Fruit fly (Drosophila melanogaster) whole organism, embryonic: Measurements from ENCODE around the gene UGP.

Source experiments
- ATbp ChIP-seq: fragments of 200-800 bp; sonication (Bioruptor generic); optimal IDR thresholded peaks from 2 replicates; lab custom pipeline; 2017; ENCODE audit warnings: missing biosample characterization, mild to moderate bottlenecking, missing genetic modification characterization, missing genetic modification reagents
- Aef1 ChIP-seq: fragments of 200-800 bp; sonication (Bioruptor generic); IDR thresholded peaks from 3 replicates; pipeline ENCODE4 v1.3.6; 2022; ENCODE audit warnings: missing biosample characterization, missing genetic modification characterization
- Bgb ChIP-seq: fragments of 200-800 bp; sonication (Bioruptor generic); IDR thresholded peaks from 2 replicates; pipeline ENCODE4 v1.3.6; 2022; ENCODE audit warnings: missing biosample characterization, missing genetic modification characterization; ENCODE audit not compliant: partially characterized antibody
- Blimp-1 ChIP-seq: fragments of 200-800 bp; sonication (Bioruptor generic); optimal IDR thresholded peaks from 3 replicates; lab custom pipeline; 2018; ENCODE audit warnings: missing biosample characterization, missing genetic modification characterization, mild to moderate bottlenecking, moderate library complexity, missing genetic modification reagents
- C15 ChIP-seq: fragments of 200-800 bp; sonication (Bioruptor generic); IDR thresholded peaks from 3 replicates; pipeline ENCODE4 v1.3.6; 2022; ENCODE audit warnings: missing biosample characterization, missing genetic modification characterization
- CG10543 ChIP-seq: fragments of 200-800 bp; sonication (Bioruptor generic); optimal IDR thresholded peaks from 3 replicates; lab custom pipeline; 2017; ENCODE audit warnings: missing biosample characterization, mild to moderate bottlenecking, missing genetic modification characterization, moderate library complexity
- CG11456 ChIP-seq: fragments of 200-800 bp; sonication (Bioruptor generic); IDR thresholded peaks from 3 replicates; pipeline ENCODE4 v1.3.6; 2022; ENCODE audit warnings: missing biosample characterization, missing genetic modification characterization
- CG12071 ChIP-seq: fragments of 200-800 bp; sonication (Bioruptor generic); optimal IDR thresholded peaks from 3 replicates; lab custom pipeline; 2018; ENCODE audit warnings: missing biosample characterization, mild to moderate bottlenecking, missing genetic modification characterization
- CG12769 ChIP-seq: fragments of 200-800 bp; sonication (Bioruptor generic); optimal IDR thresholded peaks from 2 replicates; lab custom pipeline; 2019; ENCODE audit warnings: missing biosample characterization, mild to moderate bottlenecking, missing genetic modification characterization, moderate library complexity
- CG15601 ChIP-seq: fragments of 200-800 bp; sonication (Bioruptor generic); optimal IDR thresholded peaks from 3 replicates; lab custom pipeline; 2019; ENCODE audit warnings: missing biosample characterization, mild to moderate bottlenecking, missing genetic modification characterization, moderate library complexity
- CG17802 ChIP-seq: fragments of 200-800 bp; sonication (Bioruptor generic); optimal IDR thresholded peaks from 2 replicates; lab custom pipeline; 2018; ENCODE audit warnings: missing biosample characterization, mild to moderate bottlenecking, missing genetic modification characterization, moderate library complexity
- CG1792 ChIP-seq: fragments of 200-800 bp; sonication (Bioruptor generic); optimal IDR thresholded peaks from 2 replicates; lab custom pipeline; 2016; ENCODE audit warnings: missing biosample characterization, missing genetic modification characterization
- CG18599 ChIP-seq: fragments of 200-800 bp; sonication (Bioruptor generic); optimal IDR thresholded peaks from 3 replicates; lab custom pipeline; 2017; ENCODE audit warnings: missing biosample characterization, missing genetic modification characterization, mild to moderate bottlenecking, moderate library complexity, missing genetic modification reagents
- CG2875 ChIP-seq: fragments of 200-800 bp; sonication (Bioruptor generic); optimal IDR thresholded peaks from 2 replicates; lab custom pipeline; 2017; ENCODE audit warnings: missing biosample characterization, mild to moderate bottlenecking, missing genetic modification characterization, missing genetic modification reagents
- CG31365 ChIP-seq: fragments of 200-800 bp; sonication (Bioruptor generic); optimal IDR thresholded peaks from 2 replicates; lab custom pipeline; 2018; ENCODE audit warnings: missing biosample characterization, mild to moderate bottlenecking, missing genetic modification characterization
- CG32532 ChIP-seq: fragments of 200-800 bp; sonication (Bioruptor generic); IDR thresholded peaks from 2 replicates; pipeline ENCODE4 v1.3.6; 2022; ENCODE audit warnings: missing biosample characterization, missing genetic modification characterization
- CG34376 ChIP-seq: fragments of 200-800 bp; sonication (Bioruptor generic); optimal IDR thresholded peaks from 2 replicates; lab custom pipeline; 2018; ENCODE audit warnings: missing biosample characterization, mild to moderate bottlenecking, missing genetic modification characterization
- CG4707 ChIP-seq: fragments of 200-800 bp; sonication (Bioruptor generic); optimal IDR thresholded peaks from 2 replicates; lab custom pipeline; 2018; ENCODE audit warnings: missing biosample characterization, mild to moderate bottlenecking, missing genetic modification characterization, moderate library complexity
- CG6254 ChIP-seq: fragments of 200-800 bp; sonication (Bioruptor generic); optimal IDR thresholded peaks from 3 replicates; lab custom pipeline; 2017; ENCODE audit warnings: mild to moderate bottlenecking, missing biosample characterization, missing genetic modification reagents, missing genetic modification characterization
- CG6765 ChIP-seq: fragments of 200-800 bp; sonication (Bioruptor generic); optimal IDR thresholded peaks from 3 replicates; lab custom pipeline; 2017; ENCODE audit warnings: missing biosample characterization, mild to moderate bottlenecking, missing genetic modification characterization
- CG7271 ChIP-seq: fragments of 200-800 bp; sonication (Bioruptor generic); optimal IDR thresholded peaks from 2 replicates; lab custom pipeline; 2018; ENCODE audit warnings: missing biosample characterization, mild to moderate bottlenecking, missing genetic modification characterization, moderate library complexity
- CG7928 ChIP-seq: fragments of 200-800 bp; sonication (Bioruptor generic); optimal IDR thresholded peaks from 2 replicates; lab custom pipeline; 2017; ENCODE audit warnings: missing biosample characterization, mild to moderate bottlenecking, missing genetic modification characterization
- CG8944 ChIP-seq: fragments of 200-800 bp; sonication (Bioruptor generic); optimal IDR thresholded peaks from 3 replicates; lab custom pipeline; 2016; ENCODE audit warnings: missing biosample characterization, missing genetic modification characterization
- CG9817 ChIP-seq: fragments of 200-800 bp; sonication (Bioruptor generic); optimal IDR thresholded peaks from 2 replicates; lab custom pipeline; 2018; ENCODE audit warnings: missing biosample characterization, mild to moderate bottlenecking, missing genetic modification characterization, moderate library complexity
- CrebB ChIP-seq: fragments of 200-800 bp; sonication (Bioruptor generic); optimal IDR thresholded peaks from 3 replicates; lab custom pipeline; 2018; ENCODE audit warnings: missing biosample characterization, mild to moderate bottlenecking, missing genetic modification characterization
- Deaf1 ChIP-seq: fragments of 200-800 bp; optimal IDR thresholded peaks from 3 replicates; lab custom pipeline; 2019; ENCODE audit warnings: missing biosample characterization, mild to moderate bottlenecking, missing genetic modification characterization, moderate library complexity
- Dek ChIP-seq: fragments of 200-800 bp; sonication (Bioruptor generic); optimal IDR thresholded peaks from 3 replicates; lab custom pipeline; 2019; ENCODE audit warnings: missing biosample characterization, mild to moderate bottlenecking, missing genetic modification characterization, moderate library complexity
- E2f2 ChIP-seq: fragments of 200-800 bp; sonication (Bioruptor generic); IDR thresholded peaks from 2 replicates; pipeline ENCODE4 v1.3.6; 2022; ENCODE audit warnings: missing biosample characterization, missing genetic modification characterization
- Jarid2 ChIP-seq: fragments of 200-800 bp; sonication (Bioruptor generic); optimal IDR thresholded peaks from 3 replicates; lab custom pipeline; 2017; ENCODE audit warnings: mild to moderate bottlenecking, missing biosample characterization, missing genetic modification reagents, missing genetic modification characterization
- Med ChIP-seq: fragments of 200-800 bp; sonication (Bioruptor generic); peaks from one replicate; lab custom pipeline; 2016; ENCODE audit warnings: missing biosample characterization, missing genetic modification characterization, mild to moderate bottlenecking, inconsistent platforms, moderate library complexity
- NfI ChIP-seq: fragments of 200-800 bp; sonication (Bioruptor generic); optimal IDR thresholded peaks from 3 replicates; lab custom pipeline; 2018; ENCODE audit warnings: missing biosample characterization, mild to moderate bottlenecking, missing genetic modification characterization, moderate library complexity
- Ravus ChIP-seq: fragments of 200-800 bp; sonication (Bioruptor generic); IDR thresholded peaks from 2 replicates; pipeline ENCODE4 v1.3.6; 2022; ENCODE audit warnings: missing biosample characterization, missing genetic modification characterization
- Rfx ChIP-seq: fragments of 200-800 bp; sonication (Bioruptor generic); IDR thresholded peaks from 2 replicates; pipeline ENCODE4 v1.3.6; 2022; ENCODE audit warnings: missing biosample characterization, missing genetic modification characterization
- abd-A ChIP-seq: fragments of 200-800 bp; sonication (Bioruptor generic); optimal IDR thresholded peaks from 3 replicates; lab custom pipeline; 2019; ENCODE audit warnings: missing biosample characterization, mild to moderate bottlenecking, missing genetic modification characterization, moderate library complexity
- ase ChIP-seq: fragments of 200-800 bp; sonication (Bioruptor generic); IDR thresholded peaks from 3 replicates; pipeline ENCODE4 v1.3.6; 2022; ENCODE audit warnings: missing biosample characterization, missing genetic modification characterization
- crol ChIP-seq: fragments of 200-800 bp; sonication (Bioruptor generic); IDR thresholded peaks from 2 replicates; pipeline ENCODE4 v1.3.6; 2022; ENCODE audit warnings: missing biosample characterization, missing genetic modification characterization
- dan ChIP-seq: fragments of 200-800 bp; sonication (Bioruptor generic); IDR thresholded peaks from 2 replicates; pipeline ENCODE4 v1.3.6; 2022; ENCODE audit warnings: missing biosample characterization, missing genetic modification characterization
- eve ChIP-seq, 2 experiments: fragments of >200 bp; optimal IDR thresholded peaks; 2 replicates each; lab custom pipeline; 2017; ENCODE audit warnings: missing biosample characterization in 2 of 2, missing genetic modification characterization in 2 of 2
- ftz-f1 ChIP-seq: fragments of 200-800 bp; sonication (Bioruptor generic); optimal IDR thresholded peaks from 2 replicates; lab custom pipeline; 2016; ENCODE audit warnings: missing biosample characterization, missing genetic modification characterization
- gce ChIP-seq: fragments of 200-800 bp; sonication (Bioruptor generic); IDR thresholded peaks from 3 replicates; pipeline ENCODE4 v1.3.6; 2022; ENCODE audit warnings: missing biosample characterization, missing genetic modification characterization
- grn ChIP-seq: fragments of 200-800 bp; sonication (Bioruptor generic); optimal IDR thresholded peaks from 3 replicates; lab custom pipeline; 2017; ENCODE audit warnings: missing biosample characterization, missing genetic modification characterization
- kni ChIP-seq: fragments of 200-800 bp; sonication (Bioruptor generic); optimal IDR thresholded peaks from 3 replicates; lab custom pipeline; 2017; ENCODE audit warnings: mild to moderate bottlenecking, missing biosample characterization, missing genetic modification reagents, missing genetic modification characterization
- lov ChIP-seq, 2 experiments: fragments of 200-800 bp in 1 of 2; fragments of >200 bp in 1 of 2; sonication (Bioruptor generic) in 1 of 2; IDR thresholded peaks in 1 of 2; optimal IDR thresholded peaks in 1 of 2; 2 replicates in 1 of 2; 3 replicates in 1 of 2; pipeline versions ENCODE4 v1.3.6 to Lab custom; 2017 to 2022; ENCODE audit warnings: missing biosample characterization in 1 of 2, missing genetic modification characterization in 1 of 2
- nerfin-1 ChIP-seq: fragments of 200-800 bp; sonication (Bioruptor generic); optimal IDR thresholded peaks from 3 replicates; lab custom pipeline; 2019; ENCODE audit warnings: missing biosample characterization, mild to moderate bottlenecking, missing genetic modification characterization, moderate library complexity
- pros ChIP-seq: fragments of 200-800 bp; sonication (Bioruptor generic); optimal IDR thresholded peaks from 3 replicates; lab custom pipeline; 2019; ENCODE audit warnings: missing biosample characterization, mild to moderate bottlenecking, missing genetic modification characterization, moderate library complexity
- rib ChIP-seq: fragments of 200-800 bp; sonication (Bioruptor generic); IDR thresholded peaks from 2 replicates; pipeline ENCODE4 v1.3.6; 2022; ENCODE audit warnings: missing biosample characterization, missing genetic modification characterization
- ro ChIP-seq: fragments of 200-800 bp; sonication (Bioruptor generic); IDR thresholded peaks from 2 replicates; pipeline ENCODE4 v1.3.6; 2022; ENCODE audit warnings: missing biosample characterization, missing genetic modification characterization
- seq ChIP-seq: fragments of 200-800 bp; sonication (Bioruptor generic); IDR thresholded peaks from 2 replicates; pipeline ENCODE4 v1.3.6; 2022; ENCODE audit warnings: missing biosample characterization, missing genetic modification characterization
- usp ChIP-seq: fragments of >200 bp; optimal IDR thresholded peaks from 2 replicates; lab custom pipeline; 2017; ENCODE audit warnings: missing biosample characterization, missing genetic modification characterization

UGP gene

DNA sequence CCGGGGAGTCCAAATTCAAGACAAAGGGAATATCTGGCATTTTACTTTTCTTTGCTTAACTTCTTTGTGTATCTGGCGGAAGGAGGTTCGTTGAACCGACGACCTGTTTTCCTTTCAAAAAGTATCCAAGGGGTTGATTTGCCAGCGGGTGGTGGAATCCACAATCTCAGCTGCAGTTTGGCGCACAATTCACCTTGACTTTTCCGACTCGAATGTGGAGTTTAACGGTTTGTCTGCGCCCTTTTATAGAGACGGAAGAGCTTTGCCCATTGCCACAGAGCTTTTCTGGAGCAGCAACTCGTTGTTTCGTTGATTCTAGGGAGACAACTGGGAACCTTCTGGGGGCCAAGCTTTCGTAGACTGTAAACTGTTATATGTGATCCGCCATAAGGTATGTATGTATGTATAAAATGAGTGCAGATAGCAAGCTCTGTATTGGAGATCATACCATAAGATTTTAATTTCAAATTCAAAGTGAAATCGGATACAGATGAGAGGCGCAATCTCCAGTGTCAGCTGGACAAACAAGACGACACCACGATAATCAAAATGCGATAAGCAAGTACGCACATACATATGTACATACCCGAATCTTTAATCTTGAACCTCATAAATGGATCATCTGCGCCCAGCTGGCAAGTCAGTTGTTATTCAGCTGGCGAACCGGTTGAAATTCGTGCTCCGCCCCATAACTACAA, 13.7 kb upstream of the UGP start, which contains the start of the genes Hsp67Bc, CG4456 and Hsp22:
Hsp67Bc (minus strand) TSS at position 220 of the 698 bp plus-strand sequence.
CG4456 (plus strand) TSS at position 445 of the 698 bp plus-strand sequence.
Hsp22 (plus strand) TSS at position 654 of the 698 bp plus-strand sequence.
- TF ChIP-seq NfI (no peak), CG7928 (GFP tag; lab: Kevin White, UChicago) (no peak), CG10543 (GFP tag; lab: Kevin White, UChicago) (no peak), Bgb (GFP tag; lab: Robert Waterston, UW) (peak; percentile 27; the same call in 1 of the 2 replicates), CG4707 (GFP tag; lab: Kevin White, UChicago) (no peak), nerfin-1 (tag; lab: Kevin White, UChicago) (peak; percentile 19), abd-A (tag; lab: Kevin White, UChicago) (peak; percentile 35), grn (GFP tag; lab: Kevin White, UChicago) (peak; percentile 81), ftz-f1 (no peak), usp (no peak), CrebB (tag; lab: Kevin White, UChicago) (no peak), CG6254 (GFP tag; lab: Kevin White, UChicago) (peak; percentile 18), CG1792 (GFP tag; lab: Kevin White, UChicago) (peak; percentile 1), CG32532 (no peak), Rfx (0 out of 2 replicates have a peak, but pooled peaks have one; percentile 14), ro (GFP tag; lab: Robert Waterston, UW) (no peak), CG18599 (GFP tag; lab: Kevin White, UChicago) (peak; percentile 51), Med (peak; percentile 74), Ravus (GFP tag; lab: Robert Waterston, UW) (no peak), ATbp (GFP tag; lab: Kevin White, UChicago) (peak; percentile 9), CG31365 (tag; lab: Kevin White, UChicago) (peak; percentile 15), CG2875 (GFP tag; lab: Kevin White, UChicago) (peak; percentile 2), Jarid2 (GFP tag; lab: Kevin White, UChicago) (peak; percentile 35), CG12769 (tag; lab: Kevin White, UChicago) (peak; percentile 83), CG34376 (GFP tag; lab: Kevin White, UChicago) (peak; percentile 48), CG9817 (tag; lab: Kevin White, UChicago) (no peak), Blimp-1 (GFP tag; lab: Kevin White, UChicago) (no peak), gce (GFP tag; lab: Robert Waterston, UW) (0 out of 3 replicates have a peak, but pooled peaks have one; percentile 50), Deaf1 (tag; lab: Kevin White, UChicago) (peak; percentile 20), CG6765 (GFP tag; lab: Kevin White, UChicago) (no peak), seq (no peak), E2f2 (GFP tag; lab: Robert Waterston, UW) (no peak), lov (optimal IDR thresholded peaks at IDR 0.05; lab: Kevin White, UChicago) (no peak), lov (GFP tag; IDR thresholded peaks at IDR 0.05; lab: Robert Waterston, UW) (no peak), kni (peak; percentile 86), CG17802 (tag; lab: Kevin White, UChicago) (no peak), CG15601 (tag; lab: Kevin White, UChicago) (peak; percentile 30), crol (GFP tag; lab: Robert Waterston, UW) (no peak), CG8944 (no peak), pros (GFP tag; lab: Kevin White, UChicago) (peak; percentile 45), CG11456 (no peak), Aef1 (GFP tag; lab: Robert Waterston, UW) (no peak), CG7271 (no peak), C15 (GFP tag; lab: Robert Waterston, UW) (no peak), Dek (tag; lab: Kevin White, UChicago) (no peak), dan (GFP tag; lab: Robert Waterston, UW) (no peak), ase (GFP tag; lab: Robert Waterston, UW) (no peak), CG12071 (GFP tag; lab: Kevin White, UChicago) (peak; percentile 15), rib (GFP tag; lab: Robert Waterston, UW) (no peak), eve (GFP tag; optimal IDR thresholded peaks at IDR 0.05; lab: Kevin White, UChicago) (no peak)
